In the genomic region with DNA sequence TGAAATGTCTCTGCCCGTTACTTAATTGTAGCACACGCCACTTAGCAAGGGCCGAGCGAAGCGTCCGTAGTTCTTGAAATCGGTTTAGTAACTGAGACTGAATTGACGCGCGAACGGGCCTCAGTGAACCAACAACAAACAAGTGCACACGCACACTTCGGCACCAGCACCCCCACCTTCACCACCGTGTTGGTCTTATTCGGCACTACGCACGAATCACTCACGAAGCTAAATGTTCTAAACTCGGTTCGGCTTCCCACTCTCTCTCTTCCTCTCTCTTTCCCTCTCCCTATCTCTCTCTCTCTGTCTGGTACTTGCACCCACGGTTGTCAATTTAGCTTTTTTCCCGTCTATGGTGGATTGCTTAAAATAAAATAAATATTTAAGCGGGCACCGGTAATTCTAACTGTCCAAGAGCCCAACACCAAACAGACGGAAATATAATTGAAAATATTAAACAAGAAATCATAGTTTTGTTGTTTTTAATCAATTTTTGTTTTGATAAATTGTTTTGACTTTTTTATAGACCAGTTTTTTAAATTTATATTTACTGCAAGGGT, we compare ENCODE assay signal across 1 fruit fly cellular context.
TF ChIP-seq lines count a peak whose summit lies in the region.

Gene Tob, minus strand, starts transcription at position 65 of the 560 bp plus-strand sequence.

TF ChIP-seq in whole organism, embryonic, 481 proteins besides CTCF, POLR2A, EP300 and RAD21 (continued from another document and continues in another):
- TF ChIP-seq Adf1 (GFP tag; IDR thresholded peaks at IDR 0.05; lab: Robert Waterston, UW) (peak; percentile 29; the same call in 1 of the 2 replicates), CG12391 (tag; optimal IDR thresholded peaks at IDR 0.05; lab: Kevin White, UChicago) (peak; percentile 15), CG7271 (tag; optimal IDR thresholded peaks at IDR 0.05; lab: Kevin White, UChicago) (no peak), Side (GFP tag; optimal IDR thresholded peaks at IDR 0.05; lab: Kevin White, UChicago) (peak; percentile 3), ci (GFP tag; IDR thresholded peaks at IDR 0.05; lab: Robert Waterston, UW) (peak; percentile 78; the same call in 2 of the 3 replicates), phol (tag; optimal IDR thresholded peaks at IDR 0.05; lab: Kevin White, UChicago) (peak; percentile 18), NfI (GFP tag; optimal IDR thresholded peaks at IDR 0.05; lab: Kevin White, UChicago) (no peak), otp (GFP tag; IDR thresholded peaks at IDR 0.05; lab: Robert Waterston, UW) (0 out of 3 replicates have a peak, but pooled peaks have one; percentile 9), Kr (GFP tag; optimal IDR thresholded peaks at IDR 0.05; lab: Kevin White, UChicago) (no peak), CG17802 (tag; optimal IDR thresholded peaks at IDR 0.05; lab: Kevin White, UChicago) (peak; percentile 78), NC2β (GFP tag; optimal IDR thresholded peaks at IDR 0.05; lab: Kevin White, UChicago) (no peak), pzg (GFP tag; optimal IDR thresholded peaks at IDR 0.05; lab: Kevin White, UChicago) (peak; percentile 4), CG6854 (GFP tag; optimal IDR thresholded peaks at IDR 0.05; lab: Kevin White, UChicago) (peak; percentile 4), gfzf (GFP tag; optimal IDR thresholded peaks at IDR 0.05; lab: Kevin White, UChicago) (no peak), CG11093 (GFP tag; IDR thresholded peaks at IDR 0.05; lab: Robert Waterston, UW) (no peak), sob (GFP tag; IDR thresholded peaks at IDR 0.05; lab: Robert Waterston, UW) (peak; percentile 36; the same call in 1 of the 2 replicates), CG12299 (tag; optimal IDR thresholded peaks at IDR 0.05; lab: Kevin White, UChicago) (no peak), gem (tag; optimal IDR thresholded peaks at IDR 0.05; lab: Kevin White, UChicago) (peak; percentile 48), Hmx (GFP tag; optimal IDR thresholded peaks at IDR 0.05; lab: Kevin White, UChicago) (no peak), Sox100B (GFP tag; optimal IDR thresholded peaks at IDR 0.05; lab: Kevin White, UChicago) (peak; percentile 26), z (GFP tag; IDR thresholded peaks at IDR 0.05; lab: Robert Waterston, UW) (0 out of 3 replicates have a peak, but pooled peaks have one; percentile 18), Nf-YA (GFP tag; IDR thresholded peaks at IDR 0.05; lab: Robert Waterston, UW) (no peak), CG17829 (tag; optimal IDR thresholded peaks at IDR 0.05; lab: Kevin White, UChicago) (peak; percentile 17), CG15514 (GFP tag; optimal IDR thresholded peaks at IDR 0.05; lab: Kevin White, UChicago) (peak; percentile 62), hkb (optimal IDR thresholded peaks at IDR 0.05; lab: Kevin White, UChicago) (no peak), hkb (GFP tag; IDR thresholded peaks at IDR 0.05; lab: Robert Waterston, UW) (peak; percentile 30; the same call in 1 of the 2 replicates), Dll (GFP tag; IDR thresholded peaks at IDR 0.05; lab: Robert Waterston, UW; ENCODE audit: partially characterized antibody) (0 out of 4 replicates have a peak, but pooled peaks have one; percentile 21), CG6765 (GFP tag; optimal IDR thresholded peaks at IDR 0.05; lab: Kevin White, UChicago) (peak; percentile 58), insv (GFP tag; optimal IDR thresholded peaks at IDR 0.05; lab: Kevin White, UChicago) (peak in 1 of 2 experiments; percentile 32), MTF-1 (GFP tag; optimal IDR thresholded peaks at IDR 0.05; lab: Kevin White, UChicago; ENCODE audit: borderline replicate concordance) (peak; percentile 52), nom (GFP tag; optimal IDR thresholded peaks at IDR 0.05; lab: Kevin White, UChicago) (peak; percentile 54), MBD-R2 (GFP tag; IDR thresholded peaks at IDR 0.05; lab: Robert Waterston, UW) (peak; percentile 27; the same call in 1 of the 2 replicates), Deaf1 (tag; optimal IDR thresholded peaks at IDR 0.05; lab: Kevin White, UChicago) (peak; percentile 100), CG34376 (GFP tag; optimal IDR thresholded peaks at IDR 0.05; lab: Kevin White, UChicago) (peak; percentile 51), ewg (GFP tag; optimal IDR thresholded peaks at IDR 0.05; lab: Kevin White, UChicago) (peak; percentile 33), Mrtf (GFP tag; IDR thresholded peaks at IDR 0.05; lab: Robert Waterston, UW) (no peak), CG17385 (GFP tag; optimal IDR thresholded peaks at IDR 0.05; lab: Kevin White, UChicago) (peak; percentile 12), CG6689 (GFP tag; IDR thresholded peaks at IDR 0.05; lab: Robert Waterston, UW) (0 out of 2 replicates have a peak, but pooled peaks have one; percentile 11), CG42726 (GFP tag; IDR thresholded peaks at IDR 0.05; lab: Robert Waterston, UW; ENCODE audit: partially characterized antibody) (peak; percentile 44; the same call in 1 of the 2 replicates), tna (GFP tag; IDR thresholded peaks at IDR 0.05; lab: Robert Waterston, UW; ENCODE audit: partially characterized antibody) (peak; percentile 15; the same call in 1 of the 2 replicates), odd (GFP tag; optimal IDR thresholded peaks at IDR 0.05; lab: Kevin White, UChicago) (peak; percentile 3), unc-4 (GFP tag; IDR thresholded peaks at IDR 0.05; lab: Robert Waterston, UW; ENCODE audit: partially characterized antibody) (0 out of 2 replicates have a peak, but pooled peaks have one; percentile 26), HHEX (GFP tag; optimal IDR thresholded peaks at IDR 0.05; lab: Kevin White, UChicago) (no peak), CG12071 (GFP tag; optimal IDR thresholded peaks at IDR 0.05; lab: Kevin White, UChicago) (peak; percentile 17), CG10565 (GFP tag; optimal IDR thresholded peaks at IDR 0.05; lab: Kevin White, UChicago) (no peak), Fer1 (GFP tag; optimal IDR thresholded peaks at IDR 0.05; lab: Kevin White, UChicago) (no peak), CG18599 (GFP tag; optimal IDR thresholded peaks at IDR 0.05; lab: Kevin White, UChicago) (peak; percentile 33), HLH4C (GFP tag; IDR thresholded peaks at IDR 0.05; lab: Robert Waterston, UW; ENCODE audit: partially characterized antibody) (peak; percentile 34; the same call in 1 of the 3 replicates), Bteb2 (GFP tag; optimal IDR thresholded peaks at IDR 0.05; lab: Kevin White, UChicago) (no peak), CG17912 (GFP tag; optimal IDR thresholded peaks at IDR 0.05; lab: Kevin White, UChicago) (no peak), Meics (GFP tag; optimal IDR thresholded peaks at IDR 0.05; lab: Kevin White, UChicago) (peak; percentile 100), CG8388 (GFP tag; optimal IDR thresholded peaks at IDR 0.05; lab: Kevin White, UChicago) (no peak), CG2199 (GFP tag; IDR thresholded peaks at IDR 0.05; lab: Robert Waterston, UW) (peak; percentile 70; the same call in 1 of the 3 replicates), yki (optimal IDR thresholded peaks at IDR 0.05; lab: Kevin White, UChicago) (peak; percentile 39), Xrp1 (GFP tag; IDR thresholded peaks at IDR 0.05; lab: Robert Waterston, UW) (peak; percentile 11; the same call in 1 of the 2 replicates), D19A (tag; optimal IDR thresholded peaks at IDR 0.05; lab: Kevin White, UChicago) (peak; percentile 96), fu2 (GFP tag; optimal IDR thresholded peaks at IDR 0.05; lab: Kevin White, UChicago) (no peak), BEAF-32 (GFP tag; optimal IDR thresholded peaks at IDR 0.05; lab: Kevin White, UChicago) (peak; percentile 10), cas (GFP tag; IDR thresholded peaks at IDR 0.05; lab: Robert Waterston, UW) (peak; percentile 12; the same call in 1 of the 2 replicates), Nf-YB (GFP tag; optimal IDR thresholded peaks at IDR 0.05; lab: Kevin White, UChicago) (peak; percentile 3), MESR4 (GFP tag; optimal IDR thresholded peaks at IDR 0.05; lab: Kevin White, UChicago) (peak; percentile 4), CG13624 (GFP tag; optimal IDR thresholded peaks at IDR 0.05; lab: Kevin White, UChicago) (peak; percentile 24), CG34422 (GFP tag; IDR thresholded peaks at IDR 0.05; lab: Robert Waterston, UW) (0 out of 3 replicates have a peak, but pooled peaks have one; percentile 42), br (optimal IDR thresholded peaks at IDR 0.05; lab: Kevin White, UChicago) (no peak), sqz (GFP tag; optimal IDR thresholded peaks at IDR 0.05; lab: Kevin White, UChicago) (peak; percentile 29), tx (GFP tag; optimal IDR thresholded peaks at IDR 0.05; lab: Kevin White, UChicago) (no peak), HmgD (GFP tag; optimal IDR thresholded peaks at IDR 0.05; lab: Kevin White, UChicago) (peak; percentile 38), seq (GFP tag; IDR thresholded peaks at IDR 0.05; lab: Robert Waterston, UW) (0 out of 2 replicates have a peak, but pooled peaks have one; percentile 13), Trl (optimal IDR thresholded peaks at IDR 0.05; lab: Kevin White, UChicago) (peak; percentile 81 to 89), Trl (GFP tag; optimal IDR thresholded peaks at IDR 0.05; lab: Kevin White, UChicago) (peak; percentile 21), Sox102F (GFP tag; optimal IDR thresholded peaks at IDR 0.05; lab: Kevin White, UChicago) (peak; percentile 20), HLH3B (GFP tag; IDR thresholded peaks at IDR 0.05; lab: Robert Waterston, UW) (no peak), CG11695 (GFP tag; IDR thresholded peaks at IDR 0.05; lab: Robert Waterston, UW) (no peak), Bgb (GFP tag; IDR thresholded peaks at IDR 0.05; lab: Robert Waterston, UW; ENCODE audit: partially characterized antibody) (peak; percentile 54; the same call in 1 of the 2 replicates), twi (tag; optimal IDR thresholded peaks at IDR 0.05; lab: Kevin White, UChicago) (no peak), CG4360 (GFP tag; IDR thresholded peaks at IDR 0.05; lab: Robert Waterston, UW) (peak; percentile 82), ssp (GFP tag; IDR thresholded peaks at IDR 0.05; lab: Robert Waterston, UW) (no peak), sug (tag; optimal IDR thresholded peaks at IDR 0.05; lab: Kevin White, UChicago) (peak; percentile 82), inv (GFP tag; IDR thresholded peaks at IDR 0.05; lab: Robert Waterston, UW; ENCODE audit: partially characterized antibody) (peak; percentile 8; the same call in 1 of the 2 replicates), CG10543 (GFP tag; optimal IDR thresholded peaks at IDR 0.05; lab: Kevin White, UChicago) (peak; percentile 81), lab (GFP tag; optimal IDR thresholded peaks at IDR 0.05; lab: Kevin White, UChicago) (peak; percentile 55), chm (GFP tag; IDR thresholded peaks at IDR 0.05; lab: Robert Waterston, UW) (peak; percentile 57; the same call in 1 of the 2 replicates), CG7839 (tag; optimal IDR thresholded peaks at IDR 0.05; lab: Kevin White, UChicago) (peak; percentile 32), CG6683 (GFP tag; optimal IDR thresholded peaks at IDR 0.05; lab: Kevin White, UChicago) (no peak), CG2889 (GFP tag; IDR thresholded peaks at IDR 0.05; lab: Robert Waterston, UW) (0 out of 3 replicates have a peak, but pooled peaks have one; percentile 3), ERR (GFP tag; optimal IDR thresholded peaks at IDR 0.05; lab: Kevin White, UChicago) (peak; percentile 4), tio (GFP tag; optimal IDR thresholded peaks at IDR 0.05; lab: Kevin White, UChicago) (no peak), dmrt99B (tag; optimal IDR thresholded peaks at IDR 0.05; lab: Kevin White, UChicago) (peak; percentile 22), CG16815 (GFP tag; optimal IDR thresholded peaks at IDR 0.05; lab: Kevin White, UChicago) (no peak), CG12659 (GFP tag; optimal IDR thresholded peaks at IDR 0.05; lab: Kevin White, UChicago) (peak; percentile 25), sd (tag; optimal IDR thresholded peaks at IDR 0.05; lab: Kevin White, UChicago) (peak; percentile 29), btn (GFP tag; optimal IDR thresholded peaks at IDR 0.05; lab: Kevin White, UChicago) (no peak), run (tag; optimal IDR thresholded peaks at IDR 0.05; lab: Kevin White, UChicago) (no peak), CG14667 (GFP tag; IDR thresholded peaks at IDR 0.05; lab: Robert Waterston, UW) (no peak), CG10979 (tag; optimal IDR thresholded peaks at IDR 0.05; lab: Kevin White, UChicago) (peak; percentile 4), CG8765 (GFP tag; IDR thresholded peaks at IDR 0.05; lab: Robert Waterston, UW) (no peak), H2.0 (GFP tag; IDR thresholded peaks at IDR 0.05; lab: Robert Waterston, UW) (peak; percentile 21; the same call in 1 of the 2 replicates), CG6813 (GFP tag; optimal IDR thresholded peaks at IDR 0.05; lab: Kevin White, UChicago) (peak; percentile 35), pros (GFP tag; optimal IDR thresholded peaks at IDR 0.05; lab: Kevin White, UChicago) (peak; percentile 24), mirr (GFP tag; optimal IDR thresholded peaks at IDR 0.05; lab: Kevin White, UChicago) (peak; percentile 73), zfh2 (GFP tag; optimal IDR thresholded peaks at IDR 0.05; lab: Kevin White, UChicago) (no peak), Jarid2 (GFP tag; optimal IDR thresholded peaks at IDR 0.05; lab: Kevin White, UChicago) (peak; percentile 93), kni (GFP tag; optimal IDR thresholded peaks at IDR 0.05; lab: Kevin White, UChicago) (peak; percentile 71), CG1024 (GFP tag; IDR thresholded peaks at IDR 0.05; lab: Robert Waterston, UW) (0 out of 2 replicates have a peak, but pooled peaks have one; percentile 20), caup (GFP tag; optimal IDR thresholded peaks at IDR 0.05; lab: Kevin White, UChicago; ENCODE audit: severe bottlenecking) (peak; percentile 47), CG3163 (GFP tag; optimal IDR thresholded peaks at IDR 0.05; lab: Kevin White, UChicago) (peak; percentile 16), CG3281 (GFP tag; optimal IDR thresholded peaks at IDR 0.05; lab: Kevin White, UChicago) (peak; percentile 2), CkIIα-i1 (GFP tag; IDR thresholded peaks at IDR 0.05; lab: Robert Waterston, UW) (no peak), gsb (GFP tag; IDR thresholded peaks at IDR 0.05; lab: Robert Waterston, UW) (no peak), gce (GFP tag; IDR thresholded peaks at IDR 0.05; lab: Robert Waterston, UW) (no peak; the same call in 2 of the 3 replicates), Med (GFP tag; lab: Kevin White, UChicago) (peak; percentile 84), CG12769 (tag; optimal IDR thresholded peaks at IDR 0.05; lab: Kevin White, UChicago) (peak; percentile 73), sens (GFP tag; lab: Kevin White, UChicago) (peak; percentile 79), HLHmδ (GFP tag; optimal IDR thresholded peaks at IDR 0.05; lab: Kevin White, UChicago) (peak; percentile 41), Scr (GFP tag; IDR thresholded peaks at IDR 0.05; lab: Robert Waterston, UW; ENCODE audit: partially characterized antibody) (peak; percentile 12; the same call in 1 of the 2 replicates), CG6791 (GFP tag; IDR thresholded peaks at IDR 0.05; lab: Robert Waterston, UW; ENCODE audit: partially characterized antibody) (no peak), Stat92E (GFP tag; optimal IDR thresholded peaks at IDR 0.05; lab: Kevin White, UChicago) (peak in 1 of 3 experiments; percentile 71), nmo (GFP tag; optimal IDR thresholded peaks at IDR 0.05; lab: Kevin White, UChicago) (peak; percentile 6)
